Worm (Caenorhabditis elegans): ENCODE data around the gene djr-1.2.

The djr-1.2 gene

DNA sequence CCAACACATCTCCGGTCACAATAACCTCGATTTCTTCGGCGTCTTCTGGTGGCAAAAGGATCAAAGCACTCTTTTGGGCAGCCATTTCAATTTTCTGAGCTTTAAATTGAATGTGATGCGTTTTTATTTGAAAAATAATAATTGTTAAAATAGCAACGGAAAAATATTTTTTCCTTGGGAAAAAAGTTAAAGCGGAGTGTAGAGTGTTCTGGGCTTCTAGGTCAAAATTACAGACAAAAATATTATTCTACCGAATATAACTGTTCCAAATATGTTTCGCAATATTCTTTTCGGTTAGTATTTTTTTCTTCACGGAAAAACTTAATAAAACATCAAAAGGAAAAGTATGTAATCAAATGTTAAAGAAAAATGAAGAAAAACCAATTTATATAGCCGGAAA is at the start of gene djr-1.2:
djr-1.2 (minus strand) TSS at position 101 of the 400 bp plus-strand sequence.
- TF ChIP-seq unc-62 (GFP tag; optimal IDR thresholded peaks at IDR 0.05): no peak

DNA sequence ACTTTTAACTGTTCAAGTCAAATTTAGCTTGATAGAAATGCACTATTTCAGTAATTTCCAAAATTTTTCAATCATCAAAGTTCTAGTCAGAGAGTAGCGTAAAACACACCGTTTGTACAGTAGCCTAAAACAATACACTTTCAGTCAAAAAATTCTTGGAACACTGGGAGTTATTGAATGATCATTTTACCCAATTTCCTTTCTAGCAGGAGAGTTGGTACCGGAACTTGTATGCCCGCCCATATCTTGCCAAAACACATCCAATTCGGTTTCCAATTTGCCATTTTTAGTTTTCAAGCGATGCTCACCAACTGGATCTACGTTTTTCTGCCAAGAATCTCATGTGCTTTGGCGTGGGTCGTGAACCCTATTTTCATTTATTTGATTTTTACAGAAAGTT is 49.4 kb upstream of the djr-1.2 start, which contains the start of gene srj-39:
srj-39 (plus strand) TSS at position 301 of the 400 bp plus-strand sequence.
- no peak for TF ChIP-seq unc-62 (GFP tag; optimal IDR thresholded peaks at IDR 0.05)

DNA sequence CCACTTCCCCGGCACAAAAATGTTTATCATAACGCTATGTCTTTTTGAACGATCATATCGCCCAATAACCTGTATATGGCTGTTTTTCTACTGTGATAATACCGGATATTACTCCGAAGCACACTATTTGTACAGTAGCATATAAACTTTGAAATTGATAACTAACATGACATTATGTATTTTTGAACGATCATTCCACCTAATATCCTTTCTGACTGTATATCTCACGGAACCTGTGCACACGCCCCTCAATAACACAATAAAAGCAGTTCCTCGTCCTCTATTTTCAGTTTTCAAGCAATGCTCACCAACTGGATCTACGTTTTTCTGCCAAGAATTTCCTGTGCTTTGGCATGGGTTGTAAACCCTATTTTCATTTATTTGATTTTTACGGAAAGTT is 46.6 kb upstream of the djr-1.2 start, which contains the start of gene srj-40:
srj-40 (plus strand) TSS at position 301 of the 400 bp plus-strand sequence.
- no peak for TF ChIP-seq unc-62 (GFP tag; optimal IDR thresholded peaks at IDR 0.05)

DNA sequence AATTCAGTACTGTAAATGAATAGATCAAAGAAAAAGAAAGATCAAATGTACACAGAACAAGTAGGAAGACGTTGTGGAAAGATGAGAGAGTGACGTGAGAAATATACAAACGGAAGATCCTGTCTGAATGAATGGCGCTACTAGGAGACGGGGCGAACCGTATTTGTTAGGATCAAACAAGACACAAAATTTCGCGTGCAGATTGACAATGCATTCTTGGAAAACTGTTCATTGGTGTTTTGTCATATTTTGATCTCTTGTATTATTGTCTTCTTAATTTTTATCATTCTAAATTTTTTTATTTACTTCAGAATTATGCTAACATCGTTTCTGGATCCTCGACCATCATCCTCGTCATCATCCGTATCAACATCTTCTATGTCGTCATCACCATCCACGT is 39.8 kb upstream of the djr-1.2 start, which contains the start of gene nhr-181:
nhr-181 (plus strand) TSS at position 301 of the 400 bp plus-strand sequence.
- no peak for TF ChIP-seq unc-62 (GFP tag; optimal IDR thresholded peaks at IDR 0.05)

DNA sequence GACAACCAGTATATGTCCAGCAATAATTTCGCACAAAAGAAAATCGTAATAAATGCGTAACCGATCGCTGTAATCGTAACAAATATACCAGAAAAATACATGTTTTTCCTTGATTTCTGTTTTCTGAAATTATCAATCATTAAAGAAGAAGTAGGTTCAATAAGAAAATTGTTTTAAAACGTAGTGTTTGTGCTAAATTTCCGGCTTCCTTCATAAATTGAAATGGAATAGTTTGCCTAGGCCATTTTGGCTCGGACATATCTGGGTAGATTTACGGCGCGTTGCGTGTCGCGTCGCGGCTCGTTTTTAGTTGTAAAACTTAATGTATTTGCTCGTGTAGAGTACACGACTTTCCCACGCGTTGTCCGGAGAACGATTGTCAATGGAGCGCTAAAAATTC is 28.0 kb upstream of the djr-1.2 start, which contains the start of gene F38H12.5:
F38H12.5 (minus strand) TSS at position 101 of the 400 bp plus-strand sequence.
- no peak for TF ChIP-seq unc-62 (GFP tag; optimal IDR thresholded peaks at IDR 0.05)

DNA sequence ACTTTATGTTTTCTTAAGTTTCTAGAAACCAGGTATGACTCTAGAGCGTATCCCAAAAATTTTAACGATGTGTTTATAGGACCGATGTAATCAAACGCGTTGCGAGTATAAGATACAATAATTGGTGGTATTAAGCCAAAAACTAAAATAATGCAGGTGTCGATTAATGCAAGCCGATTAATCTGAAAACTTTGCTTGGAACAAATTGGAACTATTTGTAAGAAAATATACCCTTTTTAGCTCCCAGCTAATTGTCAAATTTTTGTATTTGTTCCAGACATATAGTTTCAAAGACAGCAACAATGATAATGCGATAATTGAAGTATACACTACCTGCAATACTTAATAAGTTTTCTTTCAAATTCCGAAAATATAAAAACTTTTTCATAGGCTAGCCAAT is 26.4 kb upstream of the djr-1.2 start, which contains the start of gene srh-211:
srh-211 (minus strand) TSS at position 101 of the 400 bp plus-strand sequence.
- TF ChIP-seq unc-62 (GFP tag; optimal IDR thresholded peaks at IDR 0.05): no peak

DNA sequence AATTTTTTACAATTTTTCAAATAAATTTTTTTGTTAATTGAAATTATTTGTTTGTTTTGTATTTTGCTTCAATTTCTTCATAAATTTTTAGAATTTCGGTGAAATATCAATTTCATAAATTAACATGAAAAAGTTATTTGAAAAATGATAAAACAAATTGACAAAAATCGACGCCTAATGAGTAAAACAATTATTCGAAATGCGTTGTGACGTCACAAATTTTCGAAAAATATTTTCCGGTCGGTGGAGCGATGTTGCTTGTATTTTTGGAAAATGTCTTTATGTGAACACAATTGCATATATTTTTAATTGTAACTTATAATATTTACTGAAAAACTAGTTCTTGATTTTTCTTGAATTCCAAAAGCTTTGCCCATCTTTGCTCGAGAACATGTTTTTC is 25.6 kb upstream of the djr-1.2 start:
- TF ChIP-seq unc-62 (GFP tag; optimal IDR thresholded peaks at IDR 0.05): no peak

DNA sequence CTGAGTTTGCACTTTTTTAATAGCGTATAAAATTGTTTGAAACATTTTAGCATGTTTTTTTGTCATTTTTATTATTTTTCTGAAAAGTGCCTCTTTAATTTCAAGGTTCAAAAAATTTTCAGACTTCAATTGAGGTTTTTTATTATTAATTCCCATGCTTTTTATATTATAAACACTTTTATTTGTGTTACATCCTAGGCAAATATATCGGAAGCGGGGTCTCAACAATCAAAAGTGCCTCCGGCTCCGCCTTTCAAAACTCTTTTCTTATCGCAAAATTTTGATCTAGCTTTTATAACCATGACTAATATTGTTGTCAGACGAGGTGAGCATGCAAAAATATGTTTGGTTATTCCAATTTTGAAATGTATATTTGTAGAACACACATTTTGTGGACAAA is 18.5 kb upstream of the djr-1.2 start, which contains the start of gene otpl-2:
otpl-2 (plus strand) TSS at position 301 of the 400 bp plus-strand sequence.
- TF ChIP-seq unc-62 (GFP tag; optimal IDR thresholded peaks at IDR 0.05): no peak

DNA sequence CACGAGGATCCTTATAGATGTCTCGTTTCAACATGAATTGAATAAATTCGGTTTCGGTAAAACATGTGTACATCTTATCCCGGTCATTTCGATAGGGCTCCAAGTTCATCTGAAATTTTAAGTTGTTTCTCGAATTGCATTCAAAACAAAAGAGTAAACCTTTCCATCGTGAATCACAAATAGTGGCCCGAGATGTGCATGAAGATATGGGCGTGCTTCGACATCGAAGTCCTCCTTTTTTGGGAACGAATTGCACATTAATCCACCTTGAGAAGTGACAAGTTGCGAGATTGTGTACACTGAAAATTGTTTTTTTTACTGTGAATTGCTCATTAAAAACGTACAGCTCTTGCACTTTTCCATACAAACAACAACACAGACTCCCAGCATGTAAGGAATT is 1.3 kb upstream of the djr-1.2 start:
- no peak for TF ChIP-seq unc-62 (GFP tag; optimal IDR thresholded peaks at IDR 0.05)

DNA sequence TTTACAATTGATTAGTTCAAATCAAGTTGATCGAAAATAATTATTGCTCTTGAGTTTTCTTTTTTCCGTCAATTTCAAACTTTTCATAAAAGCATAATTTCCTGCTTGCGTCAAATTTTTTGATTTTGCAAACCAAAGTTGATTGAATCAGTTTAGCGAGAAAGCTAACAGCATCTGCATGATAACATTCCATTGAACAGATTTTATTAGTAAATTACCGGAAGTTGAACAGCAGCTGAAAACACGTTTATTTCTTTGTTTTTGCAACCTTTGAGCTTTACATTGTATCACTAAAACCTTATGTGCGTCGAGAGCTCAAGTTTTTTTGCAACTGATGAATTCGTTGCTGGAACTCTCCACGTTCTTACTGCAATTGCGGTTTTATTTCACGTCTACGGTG is 7.4 kb downstream of the djr-1.2 start, which contains the start of gene srh-169:
srh-169 (plus strand) TSS at position 301 of the 400 bp plus-strand sequence.
- TF ChIP-seq unc-62 (GFP tag; optimal IDR thresholded peaks at IDR 0.05): no peak

DNA sequence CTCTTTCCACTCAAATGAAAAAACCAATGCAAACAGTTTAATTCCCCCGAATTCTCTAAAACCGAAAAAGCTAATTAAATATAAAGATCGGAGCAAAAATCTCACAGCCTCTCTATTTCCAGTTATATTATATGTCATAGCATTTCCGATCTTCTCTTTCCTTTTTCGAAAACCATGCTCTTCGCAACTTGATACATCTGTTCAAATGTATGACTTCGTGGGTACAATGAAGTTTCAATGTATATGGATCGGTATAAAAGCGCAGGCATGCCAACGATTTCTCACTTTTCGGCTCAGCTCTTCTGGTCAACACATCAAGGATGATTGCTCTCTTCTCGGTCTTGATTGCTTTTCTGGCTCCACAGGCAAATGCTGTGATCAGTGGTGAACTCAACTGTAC is 8.8 kb downstream of the djr-1.2 start, which contains the start of gene phat-7:
phat-7 (plus strand) TSS at position 301 of the 400 bp plus-strand sequence.
- TF ChIP-seq unc-62 (GFP tag; optimal IDR thresholded peaks at IDR 0.05): no peak

DNA sequence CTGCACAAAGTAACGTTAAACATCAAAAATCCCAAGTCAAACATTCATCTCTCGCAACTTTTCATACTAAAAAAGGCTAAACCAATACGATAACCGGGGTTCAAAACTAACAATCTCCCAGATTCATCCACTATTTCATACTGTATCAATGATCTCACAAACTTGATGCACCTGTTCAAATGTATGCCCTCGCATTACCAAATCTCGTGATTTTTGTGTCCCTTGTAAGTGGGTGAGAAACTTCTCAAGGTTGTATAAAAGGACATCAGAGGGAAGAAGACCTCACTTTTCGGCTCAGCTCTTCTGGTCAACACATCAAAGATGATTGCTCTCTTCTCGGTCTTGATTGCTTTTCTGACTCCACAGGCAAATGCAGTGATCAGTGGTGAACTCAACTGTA is 11.3 kb downstream of the djr-1.2 start, which contains the start of gene phat-3:
phat-3 (plus strand) TSS at position 301 of the 400 bp plus-strand sequence.
- TF ChIP-seq unc-62 (GFP tag; optimal IDR thresholded peaks at IDR 0.05): no peak

DNA sequence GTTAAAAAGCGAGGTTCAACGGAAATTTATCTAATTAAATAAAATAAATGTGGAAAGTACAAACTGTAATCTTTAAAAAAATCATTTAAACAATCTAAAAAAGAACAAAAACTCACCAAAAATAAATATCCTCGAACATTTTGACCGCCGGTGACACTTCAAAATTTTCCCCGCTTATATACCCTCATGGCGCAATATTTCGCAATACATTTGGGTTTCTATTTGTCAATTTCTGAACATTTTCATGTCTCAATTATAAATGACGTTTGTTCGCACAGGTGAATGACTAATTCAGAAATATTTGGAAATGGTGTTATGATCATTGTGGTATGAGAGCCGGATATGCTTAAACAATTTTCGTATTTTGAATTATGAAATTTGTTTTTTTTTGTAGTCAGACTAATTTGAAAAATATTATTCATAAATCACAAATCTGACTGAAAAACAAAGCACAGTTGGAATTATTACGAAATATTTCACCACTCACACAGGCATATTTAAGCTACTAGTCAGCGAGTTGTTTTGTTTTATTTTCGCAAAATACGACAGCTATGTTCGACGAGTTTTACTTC is 13.0 kb downstream of the djr-1.2 start, which contains the start of the genes C49G7.10 and irg-2:
C49G7.10 (minus strand) TSS at position 169 of the 572 bp plus-strand sequence.
irg-2 (plus strand) TSS at position 329 of the 572 bp plus-strand sequence.
- TF ChIP-seq unc-62 (GFP tag; optimal IDR thresholded peaks at IDR 0.05): no peak

DNA sequence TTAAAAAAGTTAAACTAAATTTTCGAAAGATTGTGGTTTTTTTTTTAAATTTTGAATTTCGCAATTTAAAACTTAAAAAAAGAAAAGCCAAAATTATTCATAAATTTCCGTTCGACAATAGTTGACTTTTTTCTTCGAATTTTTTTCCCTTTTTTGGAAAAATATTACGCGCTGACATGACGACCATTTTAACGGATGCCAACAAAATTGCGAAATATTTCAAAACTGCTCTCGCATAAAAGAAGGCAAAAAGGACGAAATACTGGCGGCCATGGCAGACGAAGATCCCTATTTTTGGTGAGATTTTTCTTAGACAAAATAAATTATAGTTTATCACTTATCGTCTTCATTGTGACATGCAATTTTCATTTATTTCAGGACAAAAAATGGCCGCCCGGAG is 16.4 kb downstream of the djr-1.2 start:
- TF ChIP-seq unc-62 (GFP tag; optimal IDR thresholded peaks at IDR 0.05): no peak

DNA sequence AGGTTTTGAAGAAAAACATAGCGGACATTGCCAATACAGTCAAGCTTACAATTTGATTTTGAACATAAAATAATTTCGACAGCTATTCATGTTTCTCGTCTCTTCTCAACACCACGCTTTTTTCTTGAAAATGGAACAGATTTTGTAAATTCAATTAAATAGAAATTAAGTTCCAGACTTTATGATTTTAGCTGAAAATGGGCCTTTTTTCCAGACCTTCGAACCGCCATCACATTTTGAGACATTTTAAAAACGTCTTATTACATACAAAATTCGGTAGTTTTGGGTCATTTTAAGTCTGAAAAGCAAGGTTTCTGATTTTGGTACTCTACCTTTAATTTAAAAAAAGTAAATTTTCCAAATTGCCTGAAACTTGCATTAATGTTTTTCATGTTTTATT is 16.8 kb downstream of the djr-1.2 start, which contains the start of gene C49G7.12:
C49G7.12 (plus strand) TSS at position 301 of the 400 bp plus-strand sequence.
- no peak for TF ChIP-seq unc-62 (GFP tag; optimal IDR thresholded peaks at IDR 0.05)

DNA sequence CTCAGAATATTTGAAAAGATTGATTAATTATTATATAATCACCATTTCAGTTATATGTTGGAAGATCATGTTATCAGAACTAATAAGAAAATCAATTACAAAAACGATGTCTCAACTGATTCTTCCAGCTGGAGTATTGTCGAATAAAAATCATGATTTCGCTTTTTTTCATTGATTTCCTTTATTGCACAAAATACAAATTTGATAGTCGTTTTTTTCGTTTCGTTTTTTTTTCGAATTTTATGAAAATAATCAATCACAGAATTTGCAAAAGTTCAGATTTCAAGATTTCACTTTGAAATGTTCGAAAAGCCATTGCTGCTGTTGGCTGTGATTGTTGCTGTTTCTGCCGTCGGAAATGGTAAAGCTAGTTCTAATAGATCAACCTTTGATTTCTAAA is 19.1 kb downstream of the djr-1.2 start, which contains the start of gene C49G7.13:
C49G7.13 (plus strand) TSS at position 301 of the 400 bp plus-strand sequence.
- TF ChIP-seq unc-62 (GFP tag; optimal IDR thresholded peaks at IDR 0.05): no peak

DNA sequence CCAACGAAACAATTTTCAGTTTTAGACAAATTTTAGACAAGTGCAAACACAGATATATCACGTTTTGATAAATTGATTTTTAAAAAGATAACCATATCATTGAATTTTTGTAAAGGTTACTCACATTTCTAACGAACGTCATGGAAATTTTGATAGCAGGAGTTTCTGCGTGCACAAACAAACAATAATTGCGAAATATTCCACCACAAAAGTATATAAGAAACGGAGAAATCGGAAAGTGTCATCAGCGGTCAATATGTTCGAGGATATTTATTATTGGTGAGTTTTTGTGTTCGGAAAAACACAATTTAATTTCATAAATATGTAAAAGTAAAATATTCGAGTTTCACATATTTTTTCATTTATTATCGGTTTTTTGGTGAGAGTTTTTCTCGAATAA is 20.6 kb downstream of the djr-1.2 start, which contains the start of gene C49G7.7:
C49G7.7 (plus strand) TSS at position 174 of the 400 bp plus-strand sequence.
- TF ChIP-seq unc-62 (GFP tag; optimal IDR thresholded peaks at IDR 0.05): no peak
